Fruit fly (Drosophila melanogaster): ENCODE data around the gene CG31373.

The CG31373 gene

dm6 chr3R:10675101-10675500, 34.1 kb downstream of the CG31373 start (continued):
- TF ChIP-seq Atf-2 (GFP tag; optimal IDR thresholded peaks at IDR 0.05) (no peak), Eip74EF (GFP tag; optimal IDR thresholded peaks at IDR 0.05) (no peak), z (GFP tag; IDR thresholded peaks at IDR 0.05) (no peak), Hr39 (optimal IDR thresholded peaks at IDR 0.05) (no peak), schlank (tag; optimal IDR thresholded peaks at IDR 0.05) (no peak), CG3847 (GFP tag; IDR thresholded peaks at IDR 0.05) (no peak), MESR4 (GFP tag; optimal IDR thresholded peaks at IDR 0.05) (no peak), Sry-δ (GFP tag; optimal IDR thresholded peaks at IDR 0.05) (peak; percentile 52), vfl (GFP tag; optimal IDR thresholded peaks at IDR 0.05) (peak; percentile 16), CG3281 (GFP tag; optimal IDR thresholded peaks at IDR 0.05) (peak; percentile 43), Hey (tag; optimal IDR thresholded peaks at IDR 0.05) (no peak), CG14667 (GFP tag; IDR thresholded peaks at IDR 0.05) (no peak), fd64A (GFP tag; optimal IDR thresholded peaks at IDR 0.05) (no peak), CG14860 (GFP tag; IDR thresholded peaks at IDR 0.05; ENCODE audit: partially characterized antibody) (peak; percentile 55; the same call in 2 of the 3 replicates), bcd (GFP tag; optimal IDR thresholded peaks at IDR 0.05) (peak; percentile 73), Bteb2 (GFP tag; optimal IDR thresholded peaks at IDR 0.05) (peak; percentile 24), CG8765 (GFP tag; IDR thresholded peaks at IDR 0.05) (no peak), CG16779 (GFP tag; IDR thresholded peaks at IDR 0.05) (no peak), danr (GFP tag; IDR thresholded peaks at IDR 0.05) (no peak), PHDP (tag; optimal IDR thresholded peaks at IDR 0.05) (peak; percentile 31), gro (GFP tag; optimal IDR thresholded peaks at IDR 0.05) (peak; percentile 83), Mad (GFP tag; optimal IDR thresholded peaks at IDR 0.05) (peak; percentile 3), CG34376 (GFP tag; optimal IDR thresholded peaks at IDR 0.05) (peak; percentile 33), Deaf1 (tag; optimal IDR thresholded peaks at IDR 0.05) (no peak), Trl (optimal IDR thresholded peaks at IDR 0.05) (no peak), Trl (GFP tag; optimal IDR thresholded peaks at IDR 0.05) (peak; percentile 66), hbn (GFP tag; IDR thresholded peaks at IDR 0.05; ENCODE audit: partially characterized antibody) (peak; percentile 74), Lhr (GFP tag; optimal IDR thresholded peaks at IDR 0.05) (peak; percentile 93), abd-A (tag; optimal IDR thresholded peaks at IDR 0.05) (no peak), gsb-n (tag; optimal IDR thresholded peaks at IDR 0.05) (no peak), CG13296 (GFP tag; optimal IDR thresholded peaks at IDR 0.05) (no peak), CG9215 (GFP tag; IDR thresholded peaks at IDR 0.05) (no peak), NK7.1 (GFP tag; optimal IDR thresholded peaks at IDR 0.05) (no peak), hb (GFP tag; IDR thresholded peaks at IDR 0.05; ENCODE audit: partially characterized antibody) (peak; percentile 69; the same call in 2 of the 3 replicates), CG10979 (tag; optimal IDR thresholded peaks at IDR 0.05) (peak; percentile 35), CG17568 (GFP tag; optimal IDR thresholded peaks at IDR 0.05) (no peak), chif (GFP tag; optimal IDR thresholded peaks at IDR 0.05) (peak; percentile 22 to 38), pan (optimal IDR thresholded peaks at IDR 0.05) (no peak), pan (GFP tag; optimal IDR thresholded peaks at IDR 0.05 in 1 of 2, IDR thresholded peaks at IDR 0.05 in 1 of 2) (no peak), CG12219 (GFP tag; optimal IDR thresholded peaks at IDR 0.05) (no peak), Antp (GFP tag; optimal IDR thresholded peaks at IDR 0.05) (peak; percentile 9), CG9437 (GFP tag; optimal IDR thresholded peaks at IDR 0.05) (no peak), CHES-1-like (GFP tag; optimal IDR thresholded peaks at IDR 0.05) (peak; percentile 26), pnt (GFP tag; optimal IDR thresholded peaks at IDR 0.05) (peak; percentile 23), CG16863 (GFP tag; optimal IDR thresholded peaks at IDR 0.05) (no peak), aop (GFP tag; IDR thresholded peaks at IDR 0.05) (no peak), CG31224 (GFP tag; IDR thresholded peaks at IDR 0.05) (no peak), tio (GFP tag; optimal IDR thresholded peaks at IDR 0.05) (no peak), oc (tag; optimal IDR thresholded peaks at IDR 0.05) (peak; percentile 26), exex (tag; optimal IDR thresholded peaks at IDR 0.05) (peak; percentile 22), CG6654 (GFP tag; optimal IDR thresholded peaks at IDR 0.05) (no peak), lilli (GFP tag; optimal IDR thresholded peaks at IDR 0.05) (peak; percentile 3)

Measured in whole organism, embryonic.